Fruit fly (Drosophila melanogaster) whole organism, prepupa: Measurements from ENCODE around the gene mamo.

Source experiments
- CG11294 ChIP-seq: fragments of 200-800 bp; sonication (Bioruptor generic); IDR thresholded peaks from 2 replicates; pipeline ENCODE4 v1.3.6; 2022; ENCODE audit warnings: missing biosample characterization, missing genetic modification characterization
- CG11902 ChIP-seq: fragments of 200-800 bp; sonication (Bioruptor generic); optimal IDR thresholded peaks from 3 replicates; lab custom pipeline; 2016; ENCODE audit warnings: missing biosample characterization, missing genetic modification characterization
- CG34406 ChIP-seq: fragments of 200-800 bp; sonication (Bioruptor generic); optimal IDR thresholded peaks from 3 replicates; lab custom pipeline; 2016; ENCODE audit warnings: missing biosample characterization, missing genetic modification characterization
- CG6163 ChIP-seq: fragments of 200-800 bp; sonication (Bioruptor generic); IDR thresholded peaks from 3 replicates; pipeline ENCODE4 v1.3.6; 2022; ENCODE audit warnings: missing biosample characterization, missing genetic modification characterization
- CG6854 ChIP-seq: fragments of 200-800 bp; sonication (Bioruptor generic); optimal IDR thresholded peaks from 2 replicates; lab custom pipeline; 2017; ENCODE audit warnings: missing biosample characterization, mild to moderate bottlenecking, missing genetic modification characterization
- CG7368 ChIP-seq: fragments of 200-800 bp; sonication (Bioruptor generic); optimal IDR thresholded peaks from 3 replicates; lab custom pipeline; 2016; ENCODE audit warnings: missing biosample characterization, missing genetic modification characterization
- Lpt ChIP-seq: fragments of 200-800 bp; sonication (Bioruptor generic); optimal IDR thresholded peaks from 3 replicates; lab custom pipeline; 2016; ENCODE audit warnings: missing biosample characterization, missing genetic modification characterization
- Met ChIP-seq: fragments of 200-800 bp; sonication (Bioruptor generic); optimal IDR thresholded peaks from 3 replicates; lab custom pipeline; 2016; ENCODE audit warnings: missing biosample characterization, missing genetic modification characterization
- Sox102F ChIP-seq: fragments of 200-800 bp; sonication (Bioruptor generic); optimal IDR thresholded peaks from 2 replicates; lab custom pipeline; 2016; ENCODE audit warnings: missing biosample characterization, mild to moderate bottlenecking, missing genetic modification characterization
- dsx ChIP-seq: fragments of 200-800 bp; optimal IDR thresholded peaks from 3 replicates; lab custom pipeline; 2019; ENCODE audit warnings: missing biosample characterization, mild to moderate bottlenecking, missing genetic modification characterization, moderate library complexity; ENCODE audit not compliant: poor library complexity, severe bottlenecking
- eg ChIP-seq: fragments of 200-800 bp; sonication (Bioruptor generic); IDR thresholded peaks from 3 replicates; pipeline ENCODE4 v1.3.6; 2022; ENCODE audit warnings: missing biosample characterization, missing genetic modification characterization
- esn ChIP-seq: fragments of 200-800 bp; sonication (Bioruptor generic); optimal IDR thresholded peaks from 2 replicates; lab custom pipeline; 2016; ENCODE audit warnings: missing biosample characterization, mild to moderate bottlenecking, missing genetic modification characterization, moderate library complexity
- net ChIP-seq: fragments of 200-800 bp; sonication (Bioruptor generic); optimal IDR thresholded peaks from 3 replicates; lab custom pipeline; 2016; ENCODE audit warnings: missing biosample characterization, missing genetic modification characterization
- topi ChIP-seq: fragments of 200-800 bp; sonication (Bioruptor generic); optimal IDR thresholded peaks from 3 replicates; lab custom pipeline; 2016; ENCODE audit warnings: missing biosample characterization, missing genetic modification characterization

DNA sequence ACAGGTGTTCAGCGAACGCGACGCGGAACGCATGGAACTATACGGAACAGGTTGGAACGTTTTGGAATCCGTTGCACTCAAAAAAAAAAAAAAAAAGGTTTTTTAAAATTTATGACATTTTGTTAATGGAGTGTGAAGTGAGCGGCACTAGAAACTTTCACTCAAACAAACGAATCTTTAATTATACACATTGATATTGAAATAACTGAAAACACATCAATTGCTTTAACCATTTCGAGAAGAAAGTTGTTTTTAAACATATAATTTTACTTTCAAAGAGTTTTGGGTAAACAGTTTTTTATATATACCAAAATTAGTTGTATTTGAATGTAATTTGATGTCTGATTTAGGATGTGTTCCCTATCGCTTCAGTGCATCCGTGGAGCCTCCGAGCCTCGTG, 79.1 kb downstream of the mamo start:
- TF ChIP-seq eg (GFP tag; lab: Robert Waterston, UW) (peak; percentile 56; the same call in 2 of the 3 replicates), CG6854 (GFP tag; lab: Kevin White, UChicago) (no peak), dsx (GFP tag; lab: Kevin White, UChicago) (no peak), CG34406 (GFP tag; lab: Kevin White, UChicago) (no peak), CG11294 (no peak), net (GFP tag; lab: Kevin White, UChicago) (no peak), Lpt (GFP tag; lab: Kevin White, UChicago) (no peak), Met (GFP tag; lab: Kevin White, UChicago) (peak; percentile 16), topi (GFP tag; lab: Kevin White, UChicago) (peak; percentile 23), Sox102F (no peak), CG7368 (GFP tag; lab: Kevin White, UChicago) (no peak), esn (GFP tag; lab: Kevin White, UChicago) (no peak), CG6163 (GFP tag; lab: Robert Waterston, UW) (no peak), CG11902 (no peak)
